Worm (Caenorhabditis elegans): ENCODE measurements around the gene M01F1.4.

M01F1.4 gene

ce11 chrIII:3520417-3520816 lies 10.6 kb upstream of the M01F1.4 start (continued):
- no peak for TF ChIP-seq rpc-1 (optimal IDR thresholded peaks at IDR 0.05)
- no peak for TF ChIP-seq rpc-1 (tag; optimal IDR thresholded peaks at IDR 0.05)
- peak; percentile 47 for TF ChIP-seq atf-7 (tag; optimal IDR thresholded peaks at IDR 0.05)
- peak; percentile 3 for TF ChIP-seq madf-10 (tag; optimal IDR thresholded peaks at IDR 0.05)

ce11 chrIII:3519505-3519904 lies 9.7 kb upstream of the M01F1.4 start, which contains the start of gene hmit-1.3:
Gene hmit-1.3 (minus strand): TSS chrIII:3519607.
- TF ChIP-seq nhr-80 (tag; optimal IDR thresholded peaks at IDR 0.05) (peak; percentile 8), Y53G8AR.9 (GFP tag; conservative IDR thresholded peaks at IDR 0.05) (no peak)

ce11 chrIII:3511808-3512207 lies 2.0 kb upstream of the M01F1.4 start:
- TF ChIP-seq sea-2 (GFP tag; IDR thresholded peaks at IDR 0.05), result no peak
- TF ChIP-seq Y79H2A.3 (GFP tag; conservative IDR thresholded peaks at IDR 0.05), result no peak
- TF ChIP-seq zfh-2 (GFP tag; conservative IDR thresholded peaks at IDR 0.05), result no peak
- no peak for TF ChIP-seq K11D2.4 (GFP tag; IDR thresholded peaks at IDR 0.05)
- TF ChIP-seq hsf-1 (GFP tag; IDR thresholded peaks at IDR 0.05), result no peak
- TF ChIP-seq snpc-1.1 (tag; optimal IDR thresholded peaks at IDR 0.05; ENCODE audit: insufficient read depth), result no peak
- TF ChIP-seq B0261.1 (tag; optimal IDR thresholded peaks at IDR 0.05), result no peak
- no peak for TF ChIP-seq lin-40 (tag; optimal IDR thresholded peaks at IDR 0.05)
- TF ChIP-seq nhr-27 (tag; optimal IDR thresholded peaks at IDR 0.05), result no peak

ce11 chrIII:3505051-3505548 lies 4.7 kb downstream of the M01F1.4 start, which contains the start of gene lias-1:
Gene lias-1 (minus strand): TSS chrIII:3505101.
- peak; percentile 72 for TF ChIP-seq ceh-100 (GFP tag; IDR thresholded peaks at IDR 0.05)
- TF ChIP-seq F23B12.7 (tag; optimal IDR thresholded peaks at IDR 0.05; ENCODE audit: insufficient read depth), result peak; percentile 89
- TF ChIP-seq tbp1 (GFP tag; optimal IDR thresholded peaks at IDR 0.05), result peak; percentile 56
- TF ChIP-seq D2030.7 (GFP tag; IDR thresholded peaks at IDR 0.05), result peak; percentile 55; the same call in 1 of the 2 replicates
- peak; percentile 21 for TF ChIP-seq ztf-18 (tag; optimal IDR thresholded peaks at IDR 0.05)
- TF ChIP-seq F33H1.4 (GFP tag; IDR thresholded peaks at IDR 0.05), result peak; percentile 97
- TF ChIP-seq ZK185.1 (tag; optimal IDR thresholded peaks at IDR 0.05; ENCODE audit: poor library complexity, severe bottlenecking), result peak; percentile 76
- peak; percentile 38 for TF ChIP-seq madf-10 (tag; optimal IDR thresholded peaks at IDR 0.05)
- TF ChIP-seq madf-6 (GFP tag; IDR thresholded peaks at IDR 0.05), result peak; percentile 75
- TF ChIP-seq ekl-4 (GFP tag; IDR thresholded peaks at IDR 0.05), result 0 out of 2 replicates have a peak, but pooled peaks have one; percentile 34
- TF ChIP-seq nhr-80 (tag; optimal IDR thresholded peaks at IDR 0.05), result peak; percentile 27
- no peak for TF ChIP-seq B0261.1 (tag; optimal IDR thresholded peaks at IDR 0.05)
- peak; percentile 33 for TF ChIP-seq tlf-1 (GFP tag; optimal IDR thresholded peaks at IDR 0.05)
- no peak for TF ChIP-seq rec-8 (tag; optimal IDR thresholded peaks at IDR 0.05)
- TF ChIP-seq madf-3 (GFP tag; IDR thresholded peaks at IDR 0.05), result 0 out of 2 replicates have a peak, but pooled peaks have one; percentile 57
- TF ChIP-seq Y53G8AR.9 (GFP tag; conservative IDR thresholded peaks at IDR 0.05), result 0 out of 2 replicates have a peak, but pooled peaks have one; percentile 39
- TF ChIP-seq dpl-1 (GFP tag; optimal IDR thresholded peaks at IDR 0.05), result peak; percentile 58
- 0 out of 2 replicates have a peak, but pooled peaks have one; percentile 27 for TF ChIP-seq B0336.3 (GFP tag; IDR thresholded peaks at IDR 0.05)
- peak; percentile 82 for TF ChIP-seq attf-5 (GFP tag; optimal IDR thresholded peaks at IDR 0.05)
- TF ChIP-seq efl-1 (GFP tag; optimal IDR thresholded peaks at IDR 0.05), result peak; percentile 60
- TF ChIP-seq nfyb-1 (GFP tag; IDR thresholded peaks at IDR 0.05), result 0 out of 2 replicates have a peak, but pooled peaks have one; percentile 27
- TF ChIP-seq nhr-179 (tag; optimal IDR thresholded peaks at IDR 0.05), result no peak
- TF ChIP-seq nhr-90 (tag; optimal IDR thresholded peaks at IDR 0.05), result no peak
- TF ChIP-seq somi-1 (GFP tag; optimal IDR thresholded peaks at IDR 0.05), result no peak
- no peak for TF ChIP-seq snpc-4 (GFP tag; optimal IDR thresholded peaks at IDR 0.05)
- TF ChIP-seq snpc-4 (tag; optimal IDR thresholded peaks at IDR 0.05), result peak in 3 of 4 experiments; percentile 28 to 45 (median 31)
- TF ChIP-seq F49E8.2 (tag; optimal IDR thresholded peaks at IDR 0.05; ENCODE audit: insufficient read depth), result peak; percentile 72
- peak; percentile 70 for TF ChIP-seq lin-40 (tag; optimal IDR thresholded peaks at IDR 0.05)
- peak; percentile 52 for TF ChIP-seq ceh-91 (GFP tag; IDR thresholded peaks at IDR 0.05)
- peak; percentile 75 for TF ChIP-seq dox-1 (GFP tag; IDR thresholded peaks at IDR 0.05)
- peak; percentile 14 for TF ChIP-seq snpc-1.1 (tag; optimal IDR thresholded peaks at IDR 0.05; ENCODE audit: insufficient read depth)
- TF ChIP-seq lin-54 (GFP tag; optimal IDR thresholded peaks at IDR 0.05), result peak; percentile 69
